Fruit fly (Drosophila melanogaster): ENCODE results near the gene DIP-epsilon.

The DIP-epsilon gene

DNA sequence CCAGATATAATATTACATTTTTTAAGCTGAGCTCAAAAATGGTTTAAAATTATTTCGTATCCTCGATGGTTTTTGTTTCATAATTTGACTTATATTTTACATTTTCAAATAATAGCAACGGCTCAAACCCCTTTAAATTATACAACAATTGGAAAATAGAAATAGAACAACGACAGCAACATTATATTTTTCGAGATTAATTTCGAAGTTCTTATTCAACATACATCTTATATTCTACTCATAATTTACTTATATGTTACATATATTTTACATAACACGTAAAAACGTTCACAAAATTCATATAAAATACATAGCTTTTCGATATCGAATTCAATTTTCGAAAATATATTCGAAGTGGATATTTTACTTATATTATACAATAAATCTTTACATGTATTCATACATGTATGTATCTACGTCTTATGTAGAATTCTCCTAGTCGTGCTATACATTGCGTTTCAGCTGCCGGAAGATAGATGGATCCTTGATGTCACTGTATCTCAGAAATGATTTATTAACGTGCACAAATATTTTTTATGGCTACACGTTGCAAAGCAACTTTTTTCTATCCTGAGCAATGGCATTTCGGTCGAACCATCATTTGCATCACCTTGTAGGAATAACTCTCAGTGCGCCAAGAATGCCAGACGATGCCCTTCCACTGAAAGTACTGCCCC lies 54.3 kb downstream of the DIP-epsilon start (continued):
- TF ChIP-seq Kr (GFP tag; optimal IDR thresholded peaks at IDR 0.05) (no peak), CG3726 (GFP tag; IDR thresholded peaks at IDR 0.05) (no peak), pho (GFP tag; optimal IDR thresholded peaks at IDR 0.05) (no peak), repo (GFP tag; optimal IDR thresholded peaks at IDR 0.05) (no peak), ssp (GFP tag; IDR thresholded peaks at IDR 0.05) (no peak), MTF-1 (GFP tag; optimal IDR thresholded peaks at IDR 0.05; ENCODE audit: borderline replicate concordance) (peak; percentile 65), CG30403 (GFP tag; optimal IDR thresholded peaks at IDR 0.05) (peak; percentile 9), croc (GFP tag; conservative IDR thresholded peaks at IDR 0.05) (no peak), hkb (optimal IDR thresholded peaks at IDR 0.05) (no peak), hkb (GFP tag; IDR thresholded peaks at IDR 0.05) (peak; percentile 38; the same call in 1 of the 2 replicates), sc (optimal IDR thresholded peaks at IDR 0.05) (no peak), sc (GFP tag; optimal IDR thresholded peaks at IDR 0.05) (peak; percentile 5), CG1603 (tag; optimal IDR thresholded peaks at IDR 0.05) (peak; percentile 67), Drgx (GFP tag; IDR thresholded peaks at IDR 0.05) (no peak), Hr78 (GFP tag; optimal IDR thresholded peaks at IDR 0.05) (no peak), CG4360 (GFP tag; IDR thresholded peaks at IDR 0.05) (no peak), CG13775 (GFP tag; optimal IDR thresholded peaks at IDR 0.05) (peak; percentile 1), ewg (GFP tag; optimal IDR thresholded peaks at IDR 0.05) (peak; percentile 45), al (GFP tag; IDR thresholded peaks at IDR 0.05) (no peak), unpg (GFP tag; optimal IDR thresholded peaks at IDR 0.05) (peak; percentile 34), CG15269 (tag; optimal IDR thresholded peaks at IDR 0.05) (peak; percentile 28), ap (GFP tag; IDR thresholded peaks at IDR 0.05) (peak; percentile 23; the same call in 1 of the 2 replicates), HLH4C (GFP tag; IDR thresholded peaks at IDR 0.05; ENCODE audit: partially characterized antibody) (no peak), D19B (GFP tag; optimal IDR thresholded peaks at IDR 0.05) (no peak), CG12744 (GFP tag; optimal IDR thresholded peaks at IDR 0.05) (no peak), Ssrp (tag; optimal IDR thresholded peaks at IDR 0.05) (peak; percentile 2), CG17361 (GFP tag; IDR thresholded peaks at IDR 0.05) (peak; percentile 68; the same call in 2 of the 3 replicates), pb (GFP tag; optimal IDR thresholded peaks at IDR 0.05) (no peak), crp (GFP tag; optimal IDR thresholded peaks at IDR 0.05) (no peak), CG2875 (GFP tag; optimal IDR thresholded peaks at IDR 0.05) (peak; percentile 48), CG17385 (GFP tag; optimal IDR thresholded peaks at IDR 0.05) (no peak), CG8290 (GFP tag; optimal IDR thresholded peaks at IDR 0.05) (peak; percentile 9), CG8290 (tag; optimal IDR thresholded peaks at IDR 0.05) (peak in 1 of 2 experiments; percentile 58), otp (GFP tag; IDR thresholded peaks at IDR 0.05) (0 out of 3 replicates have a peak, but pooled peaks have one; percentile 26), Bteb2 (GFP tag; optimal IDR thresholded peaks at IDR 0.05) (no peak), CG6654 (GFP tag; optimal IDR thresholded peaks at IDR 0.05) (peak; percentile 10), CG9609 (GFP tag; optimal IDR thresholded peaks at IDR 0.05) (no peak), cg (GFP tag; optimal IDR thresholded peaks at IDR 0.05) (no peak), Sry-δ (GFP tag; optimal IDR thresholded peaks at IDR 0.05) (no peak), CG2889 (GFP tag; IDR thresholded peaks at IDR 0.05) (no peak), CG10431 (GFP tag; optimal IDR thresholded peaks at IDR 0.05) (no peak), ash1 (GFP tag; optimal IDR thresholded peaks at IDR 0.05) (no peak), Gug (GFP tag; IDR thresholded peaks at IDR 0.05) (no peak), dmrt99B (tag; optimal IDR thresholded peaks at IDR 0.05) (peak; percentile 32), CG11504 (tag; optimal IDR thresholded peaks at IDR 0.05) (peak; percentile 72), dpn (GFP tag; optimal IDR thresholded peaks at IDR 0.05) (peak; percentile 18 to 31), CG2678 (tag; optimal IDR thresholded peaks at IDR 0.05) (peak; percentile 36), CG10565 (GFP tag; optimal IDR thresholded peaks at IDR 0.05) (no peak), stc (GFP tag; IDR thresholded peaks at IDR 0.05) (peak; percentile 51; the same call in 1 of the 2 replicates), cad (GFP tag; optimal IDR thresholded peaks at IDR 0.05) (no peak)
